Worm (Caenorhabditis elegans): ENCODE measurements around the gene rga-9.

DNA sequence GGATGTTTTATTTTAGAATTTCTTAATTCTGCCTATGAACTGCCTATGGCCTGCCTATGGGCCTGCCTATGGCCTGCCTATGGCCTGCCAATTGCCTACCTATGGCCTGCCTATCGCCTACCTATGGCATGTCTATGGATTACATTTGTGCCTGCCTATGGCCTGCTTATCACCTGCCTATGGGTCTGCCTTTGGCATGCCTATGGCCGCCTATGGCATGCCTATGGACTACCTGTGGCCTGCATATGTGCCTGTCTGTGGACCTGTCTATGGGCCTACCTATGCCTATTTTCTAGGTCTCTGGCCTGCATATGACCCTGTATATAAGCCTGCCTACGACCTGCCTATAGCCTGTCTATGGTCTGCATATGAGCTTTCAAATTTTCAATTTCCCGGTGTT is 6.9 kb upstream of the rga-9 start:
- TF ChIP-seq pes-1 (GFP tag; IDR thresholded peaks at IDR 0.05) (no peak), ets-7 (tag; optimal IDR thresholded peaks at IDR 0.05) (no peak), flt-1 (GFP tag; IDR thresholded peaks at IDR 0.05) (no peak), hmbx-1 (tag; optimal IDR thresholded peaks at IDR 0.05) (no peak), ama-1 (optimal IDR thresholded peaks at IDR 0.05) (no peak), aly-1 (tag; optimal IDR thresholded peaks at IDR 0.05) (no peak), scrt-1 (GFP tag; IDR thresholded peaks at IDR 0.05) (no peak), tbx-37 (GFP tag; conservative IDR thresholded peaks at IDR 0.05) (no peak), B0310.2 (tag; optimal IDR thresholded peaks at IDR 0.05) (no peak)
